Fruit fly (Drosophila melanogaster) whole organism, embryonic: Measurements from ENCODE around the gene neur.

Experiments used
- CG10543 ChIP-seq: fragments of 200-800 bp; sonication (Bioruptor generic); optimal IDR thresholded peaks from 3 replicates; lab custom pipeline; 2017; ENCODE audit warnings: missing biosample characterization, mild to moderate bottlenecking, missing genetic modification characterization, moderate library complexity
- CG11504 ChIP-seq: fragments of 200-800 bp; sonication (Bioruptor generic); optimal IDR thresholded peaks from 3 replicates; lab custom pipeline; 2019; ENCODE audit warnings: missing biosample characterization, mild to moderate bottlenecking, missing genetic modification characterization, moderate library complexity
- CG11723 ChIP-seq: fragments of 200-800 bp; sonication (Bioruptor generic); optimal IDR thresholded peaks from 2 replicates; lab custom pipeline; 2017; ENCODE audit warnings: missing biosample characterization, mild to moderate bottlenecking, missing genetic modification characterization
- CG13287 ChIP-seq: fragments of 200-800 bp; sonication (Bioruptor generic); IDR thresholded peaks from 2 replicates; pipeline ENCODE4 v1.3.6; 2022; ENCODE audit warnings: missing biosample characterization, missing genetic modification characterization; ENCODE audit not compliant: partially characterized antibody
- CG13775 ChIP-seq: fragments of 200-800 bp; sonication (Bioruptor generic); optimal IDR thresholded peaks from 3 replicates; lab custom pipeline; 2017; ENCODE audit warnings: missing biosample characterization, mild to moderate bottlenecking, missing genetic modification characterization
- CG15073 ChIP-seq: fragments of 200-800 bp; sonication (Bioruptor generic); optimal IDR thresholded peaks from 2 replicates; lab custom pipeline; 2016; ENCODE audit warnings: missing biosample characterization, missing genetic modification characterization
- CG15269 ChIP-seq: fragments of 200-800 bp; sonication (Bioruptor generic); optimal IDR thresholded peaks from 2 replicates; lab custom pipeline; 2018; ENCODE audit warnings: missing biosample characterization, mild to moderate bottlenecking, missing genetic modification characterization, moderate library complexity
- CG17359 ChIP-seq: fragments of 200-800 bp; sonication (Bioruptor generic); optimal IDR thresholded peaks from 3 replicates; lab custom pipeline; 2018; ENCODE audit warnings: missing biosample characterization, mild to moderate bottlenecking, missing genetic modification characterization, moderate library complexity
- CG17361 ChIP-seq: fragments of 200-800 bp; sonication (Bioruptor generic); IDR thresholded peaks from 3 replicates; pipeline ENCODE4 v1.3.6; 2022; ENCODE audit warnings: missing biosample characterization, missing genetic modification characterization
- CG17829 ChIP-seq: fragments of 200-800 bp; optimal IDR thresholded peaks from 2 replicates; lab custom pipeline; 2019; ENCODE audit warnings: missing biosample characterization, mild to moderate bottlenecking, missing genetic modification characterization, moderate library complexity
- CG18619 ChIP-seq: fragments of 200-800 bp; sonication (Bioruptor generic); optimal IDR thresholded peaks from 3 replicates; lab custom pipeline; 2017; ENCODE audit warnings: missing biosample characterization, mild to moderate bottlenecking, missing genetic modification characterization
- CG3065 ChIP-seq: fragments of 200-800 bp; sonication (Bioruptor generic); optimal IDR thresholded peaks from 2 replicates; lab custom pipeline; 2016; ENCODE audit warnings: missing biosample characterization, missing genetic modification characterization
- CG32767 ChIP-seq: fragments of 200-800 bp; sonication (Bioruptor generic); IDR thresholded peaks from 2 replicates; pipeline ENCODE4 v1.3.6; 2022; ENCODE audit warnings: missing biosample characterization, missing genetic modification characterization
- CG3281 ChIP-seq: fragments of 200-800 bp; sonication (Bioruptor generic); optimal IDR thresholded peaks from 3 replicates; lab custom pipeline; 2017; ENCODE audit warnings: missing biosample characterization, mild to moderate bottlenecking, missing genetic modification characterization
- CG4707 ChIP-seq: fragments of 200-800 bp; sonication (Bioruptor generic); optimal IDR thresholded peaks from 2 replicates; lab custom pipeline; 2018; ENCODE audit warnings: missing biosample characterization, mild to moderate bottlenecking, missing genetic modification characterization, moderate library complexity
- CG6654 ChIP-seq: fragments of 200-800 bp; sonication (Bioruptor generic); optimal IDR thresholded peaks from 2 replicates; lab custom pipeline; 2017; ENCODE audit warnings: missing biosample characterization, mild to moderate bottlenecking, missing genetic modification characterization
- CG6683 ChIP-seq: fragments of 200-800 bp; sonication (Bioruptor generic); optimal IDR thresholded peaks from 2 replicates; lab custom pipeline; 2017; ENCODE audit warnings: missing biosample characterization, mild to moderate bottlenecking, missing genetic modification characterization, missing genetic modification reagents
- CG8089 ChIP-seq: fragments of 200-800 bp; sonication (Bioruptor generic); optimal IDR thresholded peaks from 3 replicates; lab custom pipeline; 2016; ENCODE audit warnings: missing biosample characterization, missing genetic modification characterization
- Camta ChIP-seq: fragments of 200-800 bp; sonication (Bioruptor generic); optimal IDR thresholded peaks from 2 replicates; lab custom pipeline; 2016; ENCODE audit warnings: missing biosample characterization, missing genetic modification characterization
- CrebB ChIP-seq: fragments of 200-800 bp; sonication (Bioruptor generic); optimal IDR thresholded peaks from 3 replicates; lab custom pipeline; 2018; ENCODE audit warnings: missing biosample characterization, mild to moderate bottlenecking, missing genetic modification characterization
- MTF-1 ChIP-seq: fragments of 200-800 bp; sonication (Bioruptor generic); optimal IDR thresholded peaks from 2 replicates; lab custom pipeline; 2018; ENCODE audit warnings: missing biosample characterization, mild to moderate bottlenecking, missing genetic modification characterization, borderline replicate concordance
- NC2α ChIP-seq: fragments of 200-800 bp; sonication (Bioruptor generic); optimal IDR thresholded peaks from 2 replicates; lab custom pipeline; 2016; ENCODE audit warnings: missing biosample characterization, missing genetic modification characterization
- Rfx ChIP-seq: fragments of 200-800 bp; sonication (Bioruptor generic); IDR thresholded peaks from 2 replicates; pipeline ENCODE4 v1.3.6; 2022; ENCODE audit warnings: missing biosample characterization, missing genetic modification characterization
- Stat92E ChIP-seq, 3 experiments: fragments of >200 bp in 2 of 3; fragments of 200-800 bp in 1 of 3; sonication (Bioruptor generic) in 1 of 3; optimal IDR thresholded peaks; 2 replicates each; lab custom pipeline; 2017 to 2019; ENCODE audit warnings: missing biosample characterization in 3 of 3, missing genetic modification characterization in 3 of 3, mild to moderate bottlenecking in 1 of 3, moderate library complexity in 1 of 3
- TFAM ChIP-seq: fragments of 200-800 bp; sonication (Bioruptor generic); optimal IDR thresholded peaks from 2 replicates; lab custom pipeline; 2017; ENCODE audit warnings: missing biosample characterization, missing genetic modification characterization, inconsistent platforms
- Taf1 ChIP-seq: fragments of 200-800 bp; sonication (Bioruptor generic); IDR thresholded peaks from 2 replicates; pipeline ENCODE4 v1.3.6; 2022; ENCODE audit warnings: missing biosample characterization, missing genetic modification characterization
- Tbp ChIP-seq: fragments of >200 bp; optimal IDR thresholded peaks from 2 replicates; lab custom pipeline; 2018; ENCODE audit warnings: missing biosample characterization, missing genetic modification characterization
- Trl ChIP-seq, 3 experiments: fragments of >200 bp in 2 of 3; fragments of 200-800 bp in 1 of 3; sonication (Bioruptor generic) in 1 of 3; optimal IDR thresholded peaks; 2 replicates in 1 of 3; 3 replicates in 2 of 3; lab custom pipeline; 2016 to 2017; ENCODE audit warnings: missing biosample characterization in 1 of 3, missing genetic modification characterization in 1 of 3
- ab ChIP-seq: fragments of 200-800 bp; sonication (Bioruptor generic); optimal IDR thresholded peaks from 2 replicates; lab custom pipeline; 2016; ENCODE audit warnings: missing biosample characterization, missing genetic modification characterization
- bigmax ChIP-seq: fragments of 200-800 bp; sonication (Bioruptor generic); optimal IDR thresholded peaks from 2 replicates; lab custom pipeline; 2018; ENCODE audit warnings: missing biosample characterization, mild to moderate bottlenecking, missing genetic modification characterization
- grau ChIP-seq: fragments of 200-800 bp; optimal IDR thresholded peaks from 3 replicates; lab custom pipeline; 2019; ENCODE audit warnings: missing biosample characterization, mild to moderate bottlenecking, missing genetic modification characterization, moderate library complexity
- lab ChIP-seq: fragments of 200-800 bp; sonication (Bioruptor generic); optimal IDR thresholded peaks from 3 replicates; lab custom pipeline; 2017; ENCODE audit warnings: missing biosample characterization, missing genetic modification characterization, mild to moderate bottlenecking, moderate library complexity, missing genetic modification reagents
- mirr ChIP-seq: fragments of 200-800 bp; sonication (Bioruptor generic); optimal IDR thresholded peaks from 3 replicates; lab custom pipeline; 2018; ENCODE audit warnings: missing biosample characterization, mild to moderate bottlenecking, missing genetic modification characterization
- nmo ChIP-seq: fragments of 200-800 bp; sonication (Bioruptor generic); optimal IDR thresholded peaks from 2 replicates; lab custom pipeline; 2018; ENCODE audit warnings: missing biosample characterization, mild to moderate bottlenecking, missing genetic modification characterization, moderate library complexity
- nom ChIP-seq: fragments of 200-800 bp; sonication (Bioruptor generic); optimal IDR thresholded peaks from 2 replicates; lab custom pipeline; 2017; ENCODE audit warnings: missing biosample characterization, missing genetic modification characterization, mild to moderate bottlenecking, moderate library complexity, missing genetic modification reagents
- pita ChIP-seq: fragments of 200-800 bp; sonication (Bioruptor generic); optimal IDR thresholded peaks from 2 replicates; lab custom pipeline; 2017; ENCODE audit warnings: missing biosample characterization, mild to moderate bottlenecking, missing genetic modification characterization
- pros ChIP-seq: fragments of 200-800 bp; sonication (Bioruptor generic); optimal IDR thresholded peaks from 3 replicates; lab custom pipeline; 2019; ENCODE audit warnings: missing biosample characterization, mild to moderate bottlenecking, missing genetic modification characterization, moderate library complexity
- repo ChIP-seq: fragments of 200-800 bp; sonication (Bioruptor generic); optimal IDR thresholded peaks from 2 replicates; lab custom pipeline; 2016; ENCODE audit warnings: missing biosample characterization, missing genetic modification characterization
- rib ChIP-seq: fragments of 200-800 bp; sonication (Bioruptor generic); IDR thresholded peaks from 2 replicates; pipeline ENCODE4 v1.3.6; 2022; ENCODE audit warnings: missing biosample characterization, missing genetic modification characterization
- run ChIP-seq: fragments of 200-800 bp; sonication (Bioruptor generic); optimal IDR thresholded peaks from 3 replicates; lab custom pipeline; 2018; ENCODE audit warnings: missing biosample characterization, mild to moderate bottlenecking, missing genetic modification characterization
- scrt ChIP-seq: fragments of 200-800 bp; sonication (Bioruptor generic); optimal IDR thresholded peaks from 2 replicates; lab custom pipeline; 2018; ENCODE audit warnings: missing biosample characterization, mild to moderate bottlenecking, missing genetic modification characterization, moderate library complexity
- sisA ChIP-seq: fragments of 200-800 bp; sonication (Bioruptor generic); IDR thresholded peaks from 2 replicates; pipeline ENCODE4 v1.3.6; 2022; ENCODE audit warnings: missing biosample characterization, missing genetic modification characterization
- sr ChIP-seq: fragments of 200-800 bp; sonication (Bioruptor generic); IDR thresholded peaks from 3 replicates; pipeline ENCODE4 v1.3.6; 2022; ENCODE audit warnings: missing biosample characterization, missing genetic modification characterization
- stc ChIP-seq: fragments of 200-800 bp; sonication (Bioruptor generic); IDR thresholded peaks from 2 replicates; pipeline ENCODE4 v1.3.6; 2022; ENCODE audit warnings: missing biosample characterization, missing genetic modification characterization
- tin ChIP-seq: fragments of 200-800 bp; sonication (Bioruptor generic); optimal IDR thresholded peaks from 3 replicates; lab custom pipeline; 2016; ENCODE audit warnings: missing biosample characterization, missing genetic modification characterization
- ttk ChIP-seq: fragments of 200-800 bp; sonication (Bioruptor generic); IDR thresholded peaks from 2 replicates; pipeline ENCODE4 v2.1.2; 2022; ENCODE audit warnings: missing biosample characterization, missing genetic modification characterization
- vnd ChIP-seq: fragments of 200-800 bp; sonication (Bioruptor generic); IDR thresholded peaks from 3 replicates; pipeline ENCODE4 v1.3.6; 2022; ENCODE audit warnings: missing biosample characterization, missing genetic modification characterization; ENCODE audit not compliant: partially characterized antibody
- wor ChIP-seq: fragments of 200-800 bp; sonication (Bioruptor generic); IDR thresholded peaks from 2 replicates; pipeline ENCODE4 v1.3.6; 2022; ENCODE audit warnings: missing biosample characterization, missing genetic modification characterization
- zen ChIP-seq: fragments of 200-800 bp; sonication (Bioruptor generic); optimal IDR thresholded peaks from 3 replicates; lab custom pipeline; 2018; ENCODE audit warnings: missing biosample characterization, mild to moderate bottlenecking, missing genetic modification characterization, moderate library complexity

Gene neur

DNA sequence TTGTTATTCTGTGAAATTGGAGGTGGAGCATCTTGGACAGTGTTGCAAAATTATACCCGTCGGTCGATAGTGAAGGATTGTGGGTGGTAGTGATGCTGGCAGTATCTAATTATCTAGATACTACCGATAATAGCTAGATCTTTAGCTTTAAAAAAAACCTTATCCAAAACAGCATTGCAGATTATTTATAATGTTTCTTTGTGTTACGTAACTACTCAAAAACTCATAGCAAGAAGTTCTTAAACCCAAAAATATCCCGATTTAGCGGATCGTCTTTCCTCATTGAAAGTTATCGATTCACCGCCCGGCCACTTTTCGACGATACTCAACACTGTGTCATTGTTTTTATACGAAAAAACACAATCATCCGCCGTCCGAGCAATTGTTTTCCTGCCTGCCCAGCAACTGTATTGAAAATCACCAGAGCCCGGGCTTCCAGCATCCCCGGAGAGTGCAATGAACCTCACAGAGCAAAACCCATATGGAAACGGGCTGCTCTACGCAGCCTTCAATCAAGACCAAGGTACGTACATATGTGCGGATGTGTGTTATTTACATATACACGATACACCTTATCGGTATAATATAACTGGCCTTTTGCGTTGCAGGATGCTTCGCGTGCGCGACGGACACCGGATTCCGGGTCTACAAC, 46.2 kb downstream of the neur start, which contains the start of gene CG11975 (continued):
- TF ChIP-seq nmo (GFP tag; lab: Kevin White, UChicago) (peak; percentile 86), CrebB (tag; lab: Kevin White, UChicago) (no peak), CG17359 (peak; percentile 53), nom (GFP tag; lab: Kevin White, UChicago) (no peak), stc (GFP tag; lab: Robert Waterston, UW) (no peak), pros (GFP tag; lab: Kevin White, UChicago) (peak; percentile 47), CG17361 (GFP tag; lab: Robert Waterston, UW) (peak; percentile 80), tin (GFP tag; lab: Kevin White, UChicago) (peak; percentile 71), ttk (GFP tag; lab: Robert Waterston, UW) (0 out of 2 replicates have a peak, but pooled peaks have one; percentile 9), CG8089 (GFP tag; lab: Kevin White, UChicago) (peak; percentile 57), TFAM (GFP tag; lab: Kevin White, UChicago) (no peak), zen (tag; lab: Kevin White, UChicago) (peak; percentile 65), CG15269 (tag; lab: Kevin White, UChicago) (no peak), CG11723 (no peak), Tbp (GFP tag; lab: Kevin White, UChicago) (no peak), vnd (GFP tag; lab: Robert Waterston, UW) (peak; percentile 68), sisA (GFP tag; lab: Robert Waterston, UW) (peak; percentile 63), CG4707 (GFP tag; lab: Kevin White, UChicago) (no peak), scrt (no peak), mirr (GFP tag; lab: Kevin White, UChicago) (peak; percentile 59), bigmax (GFP tag; lab: Kevin White, UChicago) (no peak), CG17829 (tag; lab: Kevin White, UChicago) (peak; percentile 72), wor (GFP tag; lab: Robert Waterston, UW) (peak; percentile 36; the same call in 1 of the 2 replicates), Camta (GFP tag; lab: Kevin White, UChicago) (peak; percentile 83), CG15073 (GFP tag; lab: Kevin White, UChicago) (no peak), CG10543 (GFP tag; lab: Kevin White, UChicago) (peak; percentile 47), CG13775 (GFP tag; lab: Kevin White, UChicago) (peak; percentile 86), MTF-1 (GFP tag; lab: Kevin White, UChicago) (peak; percentile 15), CG3281 (GFP tag; lab: Kevin White, UChicago) (peak; percentile 76), CG32767 (GFP tag; lab: Robert Waterston, UW) (no peak), CG13287 (GFP tag; lab: Robert Waterston, UW) (peak; percentile 84), Trl (optimal IDR thresholded peaks at IDR 0.05; lab: Kevin White, UChicago) (no peak), Trl (GFP tag; optimal IDR thresholded peaks at IDR 0.05; lab: Kevin White, UChicago) (peak; percentile 92), ab (no peak), CG11504 (tag; lab: Kevin White, UChicago) (no peak), CG6683 (GFP tag; lab: Kevin White, UChicago) (peak; percentile 60), NC2α (peak; percentile 22), lab (GFP tag; lab: Kevin White, UChicago) (peak; percentile 87), sr (GFP tag; lab: Robert Waterston, UW) (no peak), CG18619 (GFP tag; lab: Kevin White, UChicago) (peak; percentile 57), run (tag; lab: Kevin White, UChicago) (no peak), Rfx (GFP tag; lab: Robert Waterston, UW) (peak; percentile 84), rib (GFP tag; lab: Robert Waterston, UW) (no peak), repo (GFP tag; lab: Kevin White, UChicago) (peak; percentile 73), CG6654 (GFP tag; lab: Kevin White, UChicago) (no peak), CG3065 (GFP tag; lab: Kevin White, UChicago) (peak; percentile 66), Stat92E (GFP tag; optimal IDR thresholded peaks at IDR 0.05; lab: Kevin White, UChicago) (peak in 1 of 3 experiments; percentile 65), grau (tag; lab: Kevin White, UChicago) (peak; percentile 67), Taf1 (peak; percentile 58), pita (GFP tag; lab: Kevin White, UChicago) (no peak)
